Fruit fly (Drosophila melanogaster) whole organism, embryonic: ENCODE measurements around the gene Tctp.

Experiments used
- Bdp1 ChIP-seq: fragments of 200-800 bp; sonication (Bioruptor generic); optimal IDR thresholded peaks from 3 replicates; lab custom pipeline; 2016; ENCODE audit warnings: missing biosample characterization, missing genetic modification characterization
- CG10431 ChIP-seq: fragments of 200-800 bp; sonication (Bioruptor generic); optimal IDR thresholded peaks from 3 replicates; lab custom pipeline; 2018; ENCODE audit warnings: missing biosample characterization, mild to moderate bottlenecking, missing genetic modification characterization
- CG10654 ChIP-seq: fragments of 200-800 bp; sonication (Bioruptor generic); optimal IDR thresholded peaks from 2 replicates; lab custom pipeline; 2016; ENCODE audit warnings: missing biosample characterization, missing genetic modification characterization
- CG11085 ChIP-seq: fragments of 200-800 bp; sonication (Bioruptor generic); IDR thresholded peaks from 2 replicates; pipeline ENCODE4 v1.3.6; 2022; ENCODE audit warnings: missing biosample characterization, missing genetic modification characterization
- CG11093 ChIP-seq: fragments of 200-800 bp; sonication (Bioruptor generic); IDR thresholded peaks from 3 replicates; pipeline ENCODE4 v1.3.6; 2022; ENCODE audit warnings: missing biosample characterization, missing genetic modification characterization
- CG11398 ChIP-seq: fragments of 200-800 bp; sonication (Bioruptor generic); optimal IDR thresholded peaks from 2 replicates; lab custom pipeline; 2016; ENCODE audit warnings: missing biosample characterization, missing genetic modification characterization
- CG13624 ChIP-seq: fragments of 200-800 bp; sonication (Bioruptor generic); optimal IDR thresholded peaks from 2 replicates; lab custom pipeline; 2016; ENCODE audit warnings: missing biosample characterization, missing genetic modification characterization
- CG13894 ChIP-seq: fragments of 200-800 bp; sonication (Bioruptor generic); optimal IDR thresholded peaks from 3 replicates; lab custom pipeline; 2018; ENCODE audit warnings: missing biosample characterization, mild to moderate bottlenecking, missing genetic modification characterization, moderate library complexity
- CG14050 ChIP-seq: fragments of 200-800 bp; sonication (Bioruptor generic); IDR thresholded peaks from 3 replicates; pipeline ENCODE4 v1.3.6; 2022; ENCODE audit warnings: missing biosample characterization, missing genetic modification characterization
- CG17612 ChIP-seq: fragments of 200-800 bp; sonication (Bioruptor generic); IDR thresholded peaks from 2 replicates; pipeline ENCODE4 v1.3.6; 2022; ENCODE audit warnings: missing biosample characterization, missing genetic modification characterization
- CG2120 ChIP-seq: fragments of 200-800 bp; sonication (Bioruptor generic); optimal IDR thresholded peaks from 3 replicates; lab custom pipeline; 2016; ENCODE audit warnings: missing biosample characterization, missing genetic modification characterization
- CG32532 ChIP-seq: fragments of 200-800 bp; sonication (Bioruptor generic); IDR thresholded peaks from 2 replicates; pipeline ENCODE4 v1.3.6; 2022; ENCODE audit warnings: missing biosample characterization, missing genetic modification characterization
- CG33557 ChIP-seq: fragments of 200-800 bp; sonication (Bioruptor generic); optimal IDR thresholded peaks from 2 replicates; lab custom pipeline; 2019; ENCODE audit warnings: missing biosample characterization, mild to moderate bottlenecking, missing genetic modification characterization, moderate library complexity
- CG4282 ChIP-seq: fragments of 200-800 bp; sonication (Bioruptor generic); optimal IDR thresholded peaks from 2 replicates; lab custom pipeline; 2016; ENCODE audit warnings: missing biosample characterization, missing genetic modification characterization
- CG4707 ChIP-seq: fragments of 200-800 bp; sonication (Bioruptor generic); optimal IDR thresholded peaks from 2 replicates; lab custom pipeline; 2018; ENCODE audit warnings: missing biosample characterization, mild to moderate bottlenecking, missing genetic modification characterization, moderate library complexity
- CG4854 ChIP-seq: fragments of 200-800 bp; sonication (Bioruptor generic); optimal IDR thresholded peaks from 2 replicates; lab custom pipeline; 2016; ENCODE audit warnings: missing biosample characterization, missing genetic modification characterization, inconsistent platforms
- CG6175 ChIP-seq: fragments of 200-800 bp; sonication (Bioruptor generic); IDR thresholded peaks from 3 replicates; pipeline ENCODE4 v1.3.6; 2022; ENCODE audit warnings: missing biosample characterization, missing genetic modification characterization
- CG7745 ChIP-seq: fragments of 200-800 bp; sonication (Bioruptor generic); optimal IDR thresholded peaks from 2 replicates; lab custom pipeline; 2018; ENCODE audit warnings: missing biosample characterization, mild to moderate bottlenecking, missing genetic modification characterization, moderate library complexity
- Doc2 ChIP-seq: fragments of 200-800 bp; sonication (Bioruptor generic); IDR thresholded peaks from 2 replicates; pipeline ENCODE4 v1.3.6; 2022; ENCODE audit warnings: missing biosample characterization, missing genetic modification characterization
- HLH4C ChIP-seq: fragments of 200-800 bp; sonication (Bioruptor generic); IDR thresholded peaks from 3 replicates; pipeline ENCODE4 v1.3.6; 2022; ENCODE audit warnings: missing biosample characterization, missing genetic modification characterization; ENCODE audit not compliant: partially characterized antibody
- Jarid2 ChIP-seq: fragments of 200-800 bp; sonication (Bioruptor generic); optimal IDR thresholded peaks from 3 replicates; lab custom pipeline; 2017; ENCODE audit warnings: mild to moderate bottlenecking, missing biosample characterization, missing genetic modification reagents, missing genetic modification characterization
- Lim3 ChIP-seq: fragments of 200-800 bp; sonication (Bioruptor generic); IDR thresholded peaks from 2 replicates; pipeline ENCODE4 v1.3.6; 2022; ENCODE audit warnings: missing biosample characterization, missing genetic modification characterization
- Mrtf ChIP-seq: fragments of 200-800 bp; sonication (Bioruptor generic); IDR thresholded peaks from 3 replicates; pipeline ENCODE4 v1.3.6; 2022; ENCODE audit warnings: missing biosample characterization, missing genetic modification characterization
- Nf-YB ChIP-seq: fragments of 200-800 bp; sonication (Bioruptor generic); optimal IDR thresholded peaks from 3 replicates; lab custom pipeline; 2019; ENCODE audit warnings: missing biosample characterization, mild to moderate bottlenecking, missing genetic modification characterization, moderate library complexity
- Opbp ChIP-seq: fragments of 200-800 bp; sonication (Bioruptor generic); IDR thresholded peaks from 3 replicates; pipeline ENCODE4 v1.3.6; 2022; ENCODE audit warnings: missing biosample characterization, missing genetic modification characterization; ENCODE audit not compliant: partially characterized antibody
- Side ChIP-seq: fragments of 200-800 bp; sonication (Bioruptor generic); optimal IDR thresholded peaks from 2 replicates; lab custom pipeline; 2016; ENCODE audit warnings: missing biosample characterization, missing genetic modification characterization
- ash1 ChIP-seq: fragments of 200-800 bp; sonication (Bioruptor generic); optimal IDR thresholded peaks from 2 replicates; lab custom pipeline; 2018; ENCODE audit warnings: missing biosample characterization, mild to moderate bottlenecking, missing genetic modification characterization
- ato ChIP-seq: fragments of 200-800 bp; sonication (Bioruptor generic); IDR thresholded peaks from 2 replicates; pipeline ENCODE4 v1.3.6; 2022; ENCODE audit warnings: missing biosample characterization, missing genetic modification characterization; ENCODE audit not compliant: partially characterized antibody
- bigmax ChIP-seq: fragments of 200-800 bp; sonication (Bioruptor generic); optimal IDR thresholded peaks from 2 replicates; lab custom pipeline; 2018; ENCODE audit warnings: missing biosample characterization, mild to moderate bottlenecking, missing genetic modification characterization
- chn ChIP-seq: fragments of 200-800 bp; sonication (Bioruptor generic); optimal IDR thresholded peaks from 2 replicates; lab custom pipeline; 2016; ENCODE audit warnings: missing biosample characterization, missing genetic modification characterization
- crp ChIP-seq, 2 experiments: fragments of 200-800 bp; sonication (Bioruptor generic); optimal IDR thresholded peaks; 2 replicates in 1 of 2; 3 replicates in 1 of 2; lab custom pipeline; 2017; ENCODE audit warnings: missing biosample characterization in 2 of 2, missing genetic modification characterization in 2 of 2, mild to moderate bottlenecking in 1 of 2, moderate library complexity in 1 of 2
- disco-r ChIP-seq: fragments of 200-800 bp; sonication (Bioruptor generic); optimal IDR thresholded peaks from 2 replicates; lab custom pipeline; 2016; ENCODE audit warnings: missing biosample characterization, missing genetic modification characterization
- fru ChIP-seq: fragments of >200 bp; optimal IDR thresholded peaks from 2 replicates; lab custom pipeline; 2017
- gcm ChIP-seq: fragments of 200-800 bp; sonication (Bioruptor generic); optimal IDR thresholded peaks from 2 replicates; lab custom pipeline; 2019; ENCODE audit warnings: missing biosample characterization, mild to moderate bottlenecking, missing genetic modification characterization, moderate library complexity
- gcm2 ChIP-seq: fragments of 200-800 bp; sonication (Bioruptor generic); optimal IDR thresholded peaks from 2 replicates; lab custom pipeline; 2016; ENCODE audit warnings: missing biosample characterization, missing genetic modification characterization
- jing ChIP-seq: fragments of 200-800 bp; sonication (Bioruptor generic); optimal IDR thresholded peaks from 2 replicates; lab custom pipeline; 2018; ENCODE audit warnings: missing biosample characterization, mild to moderate bottlenecking, missing genetic modification characterization
- kah ChIP-seq: fragments of 200-800 bp; sonication (Bioruptor generic); optimal IDR thresholded peaks from 2 replicates; lab custom pipeline; 2018; ENCODE audit warnings: missing biosample characterization, mild to moderate bottlenecking, missing genetic modification characterization
- lab ChIP-seq: fragments of 200-800 bp; sonication (Bioruptor generic); optimal IDR thresholded peaks from 3 replicates; lab custom pipeline; 2017; ENCODE audit warnings: missing biosample characterization, missing genetic modification characterization, mild to moderate bottlenecking, moderate library complexity, missing genetic modification reagents
- mam ChIP-seq: fragments of 200-800 bp; sonication (Bioruptor generic); optimal IDR thresholded peaks from 3 replicates; lab custom pipeline; 2016; ENCODE audit warnings: missing biosample characterization, missing genetic modification characterization
- mld ChIP-seq: fragments of 200-800 bp; sonication (Bioruptor generic); IDR thresholded peaks from 3 replicates; pipeline ENCODE4 v1.3.6; 2022; ENCODE audit warnings: missing biosample characterization, missing genetic modification characterization; ENCODE audit not compliant: partially characterized antibody
- nau ChIP-seq: fragments of 200-800 bp; sonication (Bioruptor generic); optimal IDR thresholded peaks from 3 replicates; lab custom pipeline; 2017; ENCODE audit warnings: missing biosample characterization, mild to moderate bottlenecking, missing genetic modification characterization, missing genetic modification reagents
- onecut ChIP-seq: fragments of 200-800 bp; sonication (Bioruptor generic); IDR thresholded peaks from 2 replicates; pipeline ENCODE4 v1.3.6; 2022; ENCODE audit warnings: missing biosample characterization, missing genetic modification characterization
- ranshi ChIP-seq: fragments of 200-800 bp; sonication (Bioruptor generic); IDR thresholded peaks from 2 replicates; pipeline ENCODE4 v1.3.6; 2022; ENCODE audit warnings: missing biosample characterization, missing genetic modification characterization
- run ChIP-seq: fragments of 200-800 bp; sonication (Bioruptor generic); optimal IDR thresholded peaks from 3 replicates; lab custom pipeline; 2018; ENCODE audit warnings: missing biosample characterization, mild to moderate bottlenecking, missing genetic modification characterization
- sc ChIP-seq, 3 experiments: fragments of >200 bp in 2 of 3; fragments of 200-800 bp in 1 of 3; sonication (Bioruptor generic) in 1 of 3; optimal IDR thresholded peaks; 2 replicates in 2 of 3; 3 replicates in 1 of 3; lab custom pipeline; 2017; ENCODE audit warnings: mild to moderate bottlenecking in 1 of 3, missing biosample characterization in 1 of 3, missing genetic modification characterization in 1 of 3, missing genetic modification reagents in 1 of 3
- slbo ChIP-seq: fragments of 200-800 bp; sonication (Bioruptor generic); IDR thresholded peaks from 2 replicates; pipeline ENCODE4 v1.3.6; 2022; ENCODE audit warnings: missing biosample characterization, missing genetic modification characterization
- sqz ChIP-seq: fragments of 200-800 bp; sonication (Bioruptor generic); optimal IDR thresholded peaks from 3 replicates; lab custom pipeline; 2018; ENCODE audit warnings: missing biosample characterization, mild to moderate bottlenecking, missing genetic modification characterization
- zf30C ChIP-seq: fragments of 200-800 bp; sonication (Bioruptor generic); optimal IDR thresholded peaks from 3 replicates; lab custom pipeline; 2018; ENCODE audit warnings: missing biosample characterization, mild to moderate bottlenecking, missing genetic modification characterization
- zfh1 ChIP-seq: fragments of 200-800 bp; sonication (Bioruptor generic); IDR thresholded peaks from 3 replicates; pipeline ENCODE4 v1.3.6; 2022; ENCODE audit warnings: missing biosample characterization, missing genetic modification characterization
- zfh2 ChIP-seq: fragments of 200-800 bp; sonication (Bioruptor generic); optimal IDR thresholded peaks from 2 replicates; lab custom pipeline; 2016; ENCODE audit warnings: missing biosample characterization, missing genetic modification characterization

The Tctp gene

DNA sequence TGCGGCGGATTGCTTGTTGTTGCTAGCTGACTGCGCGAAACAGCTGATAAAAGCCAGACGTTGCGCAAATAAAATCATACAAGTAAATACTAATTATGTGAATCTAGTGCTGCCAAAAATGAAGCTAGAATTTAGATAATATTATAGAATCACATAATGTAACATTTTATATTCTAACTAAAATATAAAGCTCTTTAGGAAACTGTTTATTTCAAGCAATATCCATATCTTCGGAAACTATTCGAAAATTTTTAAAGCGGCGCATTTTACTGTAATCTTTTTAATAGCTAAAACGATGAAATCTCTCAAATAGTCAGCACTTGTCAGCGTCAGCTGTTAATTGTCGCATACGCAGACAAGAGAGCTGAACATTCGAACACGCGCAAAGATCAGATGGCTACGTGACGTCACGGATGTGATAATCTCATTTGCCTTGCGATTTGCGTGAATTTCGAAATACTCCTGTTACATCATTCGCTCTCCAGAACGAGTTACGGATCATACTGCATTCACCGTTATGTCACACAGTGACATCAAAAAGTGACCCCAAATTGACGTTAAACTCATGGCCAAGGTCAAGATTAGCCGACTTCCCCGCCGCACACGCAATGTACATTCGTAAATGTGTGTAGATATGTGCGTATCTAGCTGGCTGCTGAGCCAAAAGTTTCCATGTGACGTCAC lies 33.2 kb downstream of the Tctp start (continued):
- TF ChIP-seq CG13894 (no peak), gcm (GFP tag; lab: Kevin White, UChicago) (no peak), CG32532 (GFP tag; lab: Robert Waterston, UW) (peak; percentile 44; the same call in 1 of the 2 replicates), Opbp (GFP tag; lab: Robert Waterston, UW) (no peak), CG10431 (GFP tag; lab: Kevin White, UChicago) (no peak), CG6175 (GFP tag; lab: Robert Waterston, UW) (no peak), mam (GFP tag; lab: Kevin White, UChicago) (peak; percentile 45), jing (GFP tag; lab: Kevin White, UChicago) (no peak), lab (GFP tag; lab: Kevin White, UChicago) (peak; percentile 77), Bdp1 (no peak), ash1 (GFP tag; lab: Kevin White, UChicago) (no peak), bigmax (GFP tag; lab: Kevin White, UChicago) (no peak), crp (GFP tag; optimal IDR thresholded peaks at IDR 0.05; lab: Kevin White, UChicago) (peak in 1 of 2 experiments; percentile 69), Jarid2 (GFP tag; lab: Kevin White, UChicago) (no peak), HLH4C (GFP tag; lab: Robert Waterston, UW) (no peak), CG10654 (GFP tag; lab: Kevin White, UChicago) (no peak), CG11085 (GFP tag; lab: Robert Waterston, UW) (no peak), nau (GFP tag; lab: Kevin White, UChicago) (no peak), CG11398 (GFP tag; lab: Kevin White, UChicago) (no peak), run (tag; lab: Kevin White, UChicago) (no peak), Lim3 (GFP tag; lab: Robert Waterston, UW) (no peak), CG4282 (GFP tag; lab: Kevin White, UChicago) (no peak), Side (GFP tag; lab: Kevin White, UChicago) (peak; percentile 13), sc (optimal IDR thresholded peaks at IDR 0.05; lab: Kevin White, UChicago) (no peak), sc (GFP tag; optimal IDR thresholded peaks at IDR 0.05; lab: Kevin White, UChicago) (no peak), ranshi (no peak), CG4707 (no peak), zf30C (GFP tag; lab: Kevin White, UChicago) (no peak), onecut (GFP tag; lab: Robert Waterston, UW) (no peak), CG2120 (GFP tag; lab: Kevin White, UChicago) (peak; percentile 31), CG17612 (GFP tag; lab: Robert Waterston, UW) (no peak), zfh2 (GFP tag; lab: Kevin White, UChicago) (no peak), Doc2 (no peak), disco-r (no peak), chn (GFP tag; lab: Kevin White, UChicago) (no peak), mld (no peak), Nf-YB (no peak), sqz (GFP tag; lab: Kevin White, UChicago) (no peak), zfh1 (GFP tag; lab: Robert Waterston, UW) (no peak), kah (GFP tag; lab: Kevin White, UChicago) (no peak), ato (GFP tag; lab: Robert Waterston, UW) (no peak), CG7745 (tag; lab: Kevin White, UChicago) (no peak), CG4854 (GFP tag; lab: Kevin White, UChicago) (no peak), gcm2 (no peak), Mrtf (GFP tag; lab: Robert Waterston, UW) (no peak), fru (lab: Kevin White, UChicago) (no peak), CG13624 (GFP tag; lab: Kevin White, UChicago) (peak; percentile 51), CG11093 (GFP tag; lab: Robert Waterston, UW) (no peak), slbo (GFP tag; lab: Robert Waterston, UW) (0 out of 2 replicates have a peak, but pooled peaks have one; percentile 5), CG14050 (GFP tag; lab: Robert Waterston, UW) (no peak), CG33557 (GFP tag; lab: Kevin White, UChicago) (no peak)
